Worm (Caenorhabditis elegans) whole organism, early embryonic: Measurements from ENCODE around the gene F32G8.2.

ENCODE experiments used
- F13C5.2 ChIP-seq: sonication (generic microtip); optimal IDR thresholded peaks from 2 replicates; lab custom pipeline; 2017; ENCODE audit warnings: mild to moderate bottlenecking, missing genetic modification characterization, inconsistent platforms, missing compliant biosample characterization
- ama-1 ChIP-seq: fragments of 150-350 bp; optimal IDR thresholded peaks from 2 replicates; lab custom pipeline; 2014
- ceh-13 ChIP-seq: fragments of 200-800 bp; sonication (Bioruptor generic); optimal IDR thresholded peaks from 2 replicates; lab custom pipeline; 2018; ENCODE audit warnings: mild to moderate bottlenecking, missing genetic modification characterization, missing compliant biosample characterization
- ceh-36 ChIP-seq: sonication (generic microtip); optimal IDR thresholded peaks from 2 replicates; lab custom pipeline; 2016; ENCODE audit warnings: missing genetic modification characterization, inconsistent platforms, missing compliant biosample characterization
- ets-7 ChIP-seq: sonication (generic microtip); optimal IDR thresholded peaks from 2 replicates; lab custom pipeline; 2016; ENCODE audit warnings: missing genotype, missing genetic modification characterization, missing compliant biosample characterization
- flt-1 ChIP-seq: fragments of 200-800 bp; sonication (Bioruptor generic); IDR thresholded peaks from 2 replicates; pipeline ENCODE4 v1.3.6; 2022; ENCODE audit warnings: missing genetic modification characterization, missing compliant biosample characterization
- hnd-1 ChIP-seq: sonication (generic microtip); optimal IDR thresholded peaks from 2 replicates; lab custom pipeline; 2016; ENCODE audit warnings: missing genetic modification characterization, missing compliant biosample characterization
- pes-1 ChIP-seq: fragments of 200-800 bp; sonication (Bioruptor generic); IDR thresholded peaks from 2 replicates; pipeline ENCODE4 v1.3.6; 2022; ENCODE audit warnings: missing genetic modification reagents, missing genetic modification characterization, missing compliant biosample characterization
- tbx-37 ChIP-seq: fragments of 200-800 bp; sonication (Bioruptor generic); conservative IDR thresholded peaks from 2 replicates; pipeline ENCODE4 v1.3.6; 2022; ENCODE audit warnings: missing genetic modification reagents, missing genetic modification characterization, missing compliant biosample characterization
- tra-4 ChIP-seq: sonication (generic microtip); optimal IDR thresholded peaks from 2 replicates; lab custom pipeline; 2017; ENCODE audit warnings: missing genetic modification characterization, missing compliant biosample characterization

DNA sequence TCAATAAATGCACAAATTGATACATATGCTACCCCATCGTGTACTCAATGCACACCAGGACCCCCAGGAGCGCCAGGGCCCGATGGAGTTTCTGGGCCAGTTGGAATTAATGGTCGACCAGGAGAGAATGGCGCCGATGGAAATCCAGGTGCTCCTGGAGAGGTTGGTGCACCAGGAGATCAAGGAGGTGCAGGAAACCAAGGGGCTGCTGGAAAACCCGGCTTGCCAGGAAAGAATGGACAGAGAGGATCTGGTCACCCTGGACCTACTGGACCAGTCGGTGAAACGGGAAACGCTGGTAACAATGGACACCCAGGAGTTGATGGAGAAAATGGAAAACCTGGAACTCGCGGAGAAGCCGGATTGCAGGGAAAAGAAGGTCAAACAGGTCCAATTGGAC lies 11.8 kb downstream of the F32G8.2 start:
- no peak for TF ChIP-seq ama-1 (lab: Kevin White, UChicago)
- no peak for TF ChIP-seq tbx-37
- no peak for TF ChIP-seq ceh-36 (tag; lab: Kevin White, UChicago)
- TF ChIP-seq flt-1 (GFP tag; lab: Robert Waterston, UW), result no peak
- TF ChIP-seq pes-1, result no peak
- no peak for TF ChIP-seq tra-4 (tag; lab: Kevin White, UChicago)
- no peak for TF ChIP-seq F13C5.2 (tag; lab: Kevin White, UChicago)
- no peak for TF ChIP-seq ets-7 (tag; lab: Kevin White, UChicago)
- no peak for TF ChIP-seq hnd-1 (tag; lab: Kevin White, UChicago)
- TF ChIP-seq ceh-13 (GFP tag; lab: Kevin White, UChicago), result no peak
